Fruit fly (Drosophila melanogaster) whole organism, embryonic: Measurements from ENCODE around the gene CG2182.

Source experiments
- Atf3 ChIP-seq: fragments of 200-800 bp; sonication (Bioruptor generic); optimal IDR thresholded peaks from 3 replicates; lab custom pipeline; 2016; ENCODE audit warnings: missing biosample characterization, missing genetic modification characterization
- CG10462 ChIP-seq: fragments of 200-800 bp; sonication (Bioruptor generic); optimal IDR thresholded peaks from 2 replicates; lab custom pipeline; 2016; ENCODE audit warnings: missing biosample characterization, missing genetic modification characterization
- CG11247 ChIP-seq: fragments of 200-800 bp; sonication (Bioruptor generic); IDR thresholded peaks from 2 replicates; pipeline ENCODE4 v1.3.6; 2022; ENCODE audit warnings: missing biosample characterization, missing genetic modification characterization
- CG14014 ChIP-seq: fragments of 200-800 bp; sonication (Bioruptor generic); IDR thresholded peaks from 2 replicates; pipeline ENCODE4 v1.3.6; 2022; ENCODE audit warnings: missing biosample characterization, missing genetic modification characterization
- CG14710 ChIP-seq: fragments of 200-800 bp; sonication (Bioruptor generic); optimal IDR thresholded peaks from 3 replicates; lab custom pipeline; 2019; ENCODE audit warnings: missing biosample characterization, mild to moderate bottlenecking, missing genetic modification characterization, moderate library complexity
- CG1647 ChIP-seq: fragments of 200-800 bp; sonication (Bioruptor generic); optimal IDR thresholded peaks from 3 replicates; lab custom pipeline; 2016; ENCODE audit warnings: missing biosample characterization, missing genetic modification characterization
- CG16779 ChIP-seq: fragments of 200-800 bp; sonication (Bioruptor generic); IDR thresholded peaks from 2 replicates; pipeline ENCODE4 v1.3.6; 2022; ENCODE audit warnings: missing biosample characterization, missing genetic modification characterization
- CG16815 ChIP-seq: fragments of 200-800 bp; sonication (Bioruptor generic); optimal IDR thresholded peaks from 3 replicates; lab custom pipeline; 2017; ENCODE audit warnings: missing biosample characterization, mild to moderate bottlenecking, missing genetic modification characterization
- CG17829 ChIP-seq: fragments of 200-800 bp; optimal IDR thresholded peaks from 2 replicates; lab custom pipeline; 2019; ENCODE audit warnings: missing biosample characterization, mild to moderate bottlenecking, missing genetic modification characterization, moderate library complexity
- CG2678 ChIP-seq: fragments of 200-800 bp; sonication (Bioruptor generic); optimal IDR thresholded peaks from 3 replicates; lab custom pipeline; 2019; ENCODE audit warnings: missing biosample characterization, mild to moderate bottlenecking, missing genetic modification characterization, moderate library complexity
- CG30431 ChIP-seq: fragments of 200-800 bp; sonication (Bioruptor generic); optimal IDR thresholded peaks from 2 replicates; lab custom pipeline; 2017; ENCODE audit warnings: missing biosample characterization, missing genetic modification characterization
- CG4820 ChIP-seq: fragments of 200-800 bp; sonication (Bioruptor generic); optimal IDR thresholded peaks from 3 replicates; lab custom pipeline; 2016; ENCODE audit warnings: missing biosample characterization, missing genetic modification characterization
- CG6175 ChIP-seq: fragments of 200-800 bp; sonication (Bioruptor generic); IDR thresholded peaks from 3 replicates; pipeline ENCODE4 v1.3.6; 2022; ENCODE audit warnings: missing biosample characterization, missing genetic modification characterization
- CG8478 ChIP-seq: fragments of >200 bp; optimal IDR thresholded peaks from 2 replicates; lab custom pipeline; 2018
- CG9932 ChIP-seq: fragments of 200-800 bp; sonication (Bioruptor generic); IDR thresholded peaks from 2 replicates; pipeline ENCODE4 v1.3.6; 2022; ENCODE audit warnings: missing biosample characterization, missing genetic modification characterization
- CHES-1-like ChIP-seq: fragments of 200-800 bp; sonication (Bioruptor generic); optimal IDR thresholded peaks from 2 replicates; lab custom pipeline; 2016; ENCODE audit warnings: missing biosample characterization, missing genetic modification characterization
- Deaf1 ChIP-seq: fragments of 200-800 bp; optimal IDR thresholded peaks from 3 replicates; lab custom pipeline; 2019; ENCODE audit warnings: missing biosample characterization, mild to moderate bottlenecking, missing genetic modification characterization, moderate library complexity
- Doc2 ChIP-seq: fragments of 200-800 bp; sonication (Bioruptor generic); IDR thresholded peaks from 2 replicates; pipeline ENCODE4 v1.3.6; 2022; ENCODE audit warnings: missing biosample characterization, missing genetic modification characterization
- Hmr ChIP-seq: fragments of 200-800 bp; sonication (Bioruptor generic); optimal IDR thresholded peaks from 3 replicates; lab custom pipeline; 2017; ENCODE audit warnings: mild to moderate bottlenecking, missing biosample characterization, missing genetic modification reagents, missing genetic modification characterization
- Hr39 ChIP-seq: fragments of >200 bp; optimal IDR thresholded peaks from 2 replicates; lab custom pipeline; 2017
- Lpt ChIP-seq: fragments of >200 bp; optimal IDR thresholded peaks from 2 replicates; lab custom pipeline; 2018; ENCODE audit warnings: missing biosample characterization, missing genetic modification characterization
- Max ChIP-seq: fragments of 200-800 bp; sonication (Bioruptor generic); optimal IDR thresholded peaks from 2 replicates; lab custom pipeline; 2016; ENCODE audit warnings: missing biosample characterization, mild to moderate bottlenecking, missing genetic modification characterization
- NFAT ChIP-seq: fragments of 200-800 bp; sonication (Bioruptor generic); IDR thresholded peaks from 2 replicates; pipeline ENCODE4 v1.3.6; 2022; ENCODE audit warnings: missing biosample characterization, missing genetic modification characterization
- NK7.1 ChIP-seq: fragments of 200-800 bp; sonication (Bioruptor generic); optimal IDR thresholded peaks from 3 replicates; lab custom pipeline; 2016; ENCODE audit warnings: missing biosample characterization, missing genetic modification characterization
- Neu2 ChIP-seq: fragments of 200-800 bp; sonication (Bioruptor generic); optimal IDR thresholded peaks from 3 replicates; lab custom pipeline; 2016; ENCODE audit warnings: missing biosample characterization, missing genetic modification characterization, borderline replicate concordance
- Nf-YC ChIP-seq: fragments of 200-800 bp; optimal IDR thresholded peaks from 3 replicates; lab custom pipeline; 2019; ENCODE audit warnings: missing biosample characterization, mild to moderate bottlenecking, missing genetic modification characterization, moderate library complexity
- Sry-δ ChIP-seq: fragments of 200-800 bp; sonication (Bioruptor generic); optimal IDR thresholded peaks from 2 replicates; lab custom pipeline; 2016; ENCODE audit warnings: missing biosample characterization, missing genetic modification characterization
- Xbp1 ChIP-seq: fragments of 200-800 bp; sonication (Bioruptor generic); optimal IDR thresholded peaks from 3 replicates; lab custom pipeline; 2016; ENCODE audit warnings: missing biosample characterization, mild to moderate bottlenecking, missing genetic modification characterization
- YL-1 ChIP-seq: fragments of 200-800 bp; sonication (Bioruptor generic); optimal IDR thresholded peaks from 3 replicates; lab custom pipeline; 2017; ENCODE audit warnings: missing biosample characterization, mild to moderate bottlenecking, missing genetic modification characterization
- ac ChIP-seq: fragments of 200-800 bp; sonication (Bioruptor generic); optimal IDR thresholded peaks from 3 replicates; lab custom pipeline; 2017; ENCODE audit warnings: missing biosample characterization, mild to moderate bottlenecking, missing genetic modification characterization
- ara ChIP-seq: fragments of 200-800 bp; sonication (Bioruptor generic); IDR thresholded peaks from 2 replicates; pipeline ENCODE4 v1.3.6; 2022; ENCODE audit warnings: missing biosample characterization, missing genetic modification characterization
- bsh ChIP-seq, 2 experiments: fragments of 200-800 bp; sonication (Bioruptor generic); optimal IDR thresholded peaks; 2 replicates each; lab custom pipeline; 2017 to 2018; ENCODE audit warnings: mild to moderate bottlenecking in 2 of 2, missing biosample characterization in 2 of 2, missing genetic modification characterization in 2 of 2, moderate library complexity in 1 of 2
- btn ChIP-seq: fragments of 200-800 bp; sonication (Bioruptor generic); optimal IDR thresholded peaks from 2 replicates; lab custom pipeline; 2016; ENCODE audit warnings: missing biosample characterization, missing genetic modification characterization
- cas ChIP-seq: fragments of 200-800 bp; sonication (Bioruptor generic); IDR thresholded peaks from 2 replicates; pipeline ENCODE4 v1.3.6; 2022; ENCODE audit warnings: missing biosample characterization, missing genetic modification characterization
- caup ChIP-seq: fragments of 200-800 bp; sonication (Bioruptor generic); optimal IDR thresholded peaks from 3 replicates; lab custom pipeline; 2017; ENCODE audit warnings: missing biosample characterization, mild to moderate bottlenecking, missing genetic modification characterization, moderate library complexity; ENCODE audit not compliant: severe bottlenecking
- dysf ChIP-seq: fragments of 200-800 bp; sonication (Bioruptor generic); IDR thresholded peaks from 3 replicates; pipeline ENCODE4 v1.3.6; 2022; ENCODE audit warnings: missing biosample characterization, missing genetic modification characterization
- esg ChIP-seq: fragments of 200-800 bp; sonication (Bioruptor generic); conservative IDR thresholded peaks from 2 replicates; pipeline ENCODE4 v1.3.6; 2022; ENCODE audit warnings: missing biosample characterization, missing genetic modification characterization
- fu2 ChIP-seq: fragments of 200-800 bp; sonication (Bioruptor generic); optimal IDR thresholded peaks from 2 replicates; lab custom pipeline; 2016; ENCODE audit warnings: missing biosample characterization, missing genetic modification characterization
- gro ChIP-seq: fragments of 200-800 bp; sonication (Bioruptor generic); optimal IDR thresholded peaks from 2 replicates; lab custom pipeline; 2016; ENCODE audit warnings: missing biosample characterization, missing genetic modification characterization
- hbn ChIP-seq: fragments of 200-800 bp; sonication (Bioruptor generic); IDR thresholded peaks from 2 replicates; pipeline ENCODE4 v1.3.6; 2022; ENCODE audit warnings: missing biosample characterization, missing genetic modification characterization; ENCODE audit not compliant: partially characterized antibody
- her ChIP-seq: fragments of 200-800 bp; sonication (Bioruptor generic); optimal IDR thresholded peaks from 2 replicates; lab custom pipeline; 2016; ENCODE audit warnings: missing biosample characterization, missing genetic modification characterization
- ind ChIP-seq: fragments of 200-800 bp; sonication (Bioruptor generic); optimal IDR thresholded peaks from 3 replicates; lab custom pipeline; 2016; ENCODE audit warnings: missing biosample characterization, missing genetic modification characterization
- lola ChIP-seq, 3 experiments: fragments of >200 bp in 2 of 3; fragments of 200-800 bp in 1 of 3; sonication (Bioruptor generic) in 1 of 3; optimal IDR thresholded peaks; 2 replicates each; lab custom pipeline; 2017 to 2019; ENCODE audit warnings: missing biosample characterization in 3 of 3, missing genetic modification characterization in 3 of 3, mild to moderate bottlenecking in 1 of 3, moderate library complexity in 1 of 3
- luna ChIP-seq: fragments of 200-800 bp; sonication (Bioruptor generic); optimal IDR thresholded peaks from 2 replicates; lab custom pipeline; 2016; ENCODE audit warnings: missing biosample characterization, missing genetic modification characterization
- maf-S ChIP-seq: fragments of 200-800 bp; sonication (Bioruptor generic); optimal IDR thresholded peaks from 2 replicates; lab custom pipeline; 2016; ENCODE audit warnings: missing biosample characterization, missing genetic modification characterization
- p53 ChIP-seq: fragments of 200-800 bp; sonication (Bioruptor generic); optimal IDR thresholded peaks from 2 replicates; lab custom pipeline; 2016; ENCODE audit warnings: missing biosample characterization, missing genetic modification characterization
- ro ChIP-seq: fragments of 200-800 bp; sonication (Bioruptor generic); IDR thresholded peaks from 2 replicates; pipeline ENCODE4 v1.3.6; 2022; ENCODE audit warnings: missing biosample characterization, missing genetic modification characterization
- salm ChIP-seq: fragments of 200-800 bp; sonication (Bioruptor generic); optimal IDR thresholded peaks from 2 replicates; lab custom pipeline; 2018; ENCODE audit warnings: missing biosample characterization, mild to moderate bottlenecking, missing genetic modification characterization
- tio ChIP-seq: fragments of 200-800 bp; sonication (Bioruptor generic); optimal IDR thresholded peaks from 2 replicates; lab custom pipeline; 2017; ENCODE audit warnings: missing biosample characterization, missing genetic modification characterization, inconsistent platforms
- z ChIP-seq: fragments of 200-800 bp; sonication (Bioruptor generic); IDR thresholded peaks from 3 replicates; pipeline ENCODE4 v1.3.6; 2022; ENCODE audit warnings: missing biosample characterization, missing genetic modification characterization
- zfh1 ChIP-seq: fragments of 200-800 bp; sonication (Bioruptor generic); IDR thresholded peaks from 3 replicates; pipeline ENCODE4 v1.3.6; 2022; ENCODE audit warnings: missing biosample characterization, missing genetic modification characterization

Gene CG2182

dm6 chr3R:5624115-5624878 lies 35.4 kb downstream of the CG2182 start, which contains the start of the genes Dph4, Spec2 and RpL13A (continued):
- TF ChIP-seq bsh (GFP tag; optimal IDR thresholded peaks at IDR 0.05; lab: Kevin White, UChicago) (peak; percentile 21 to 78), p53 (GFP tag; lab: Kevin White, UChicago) (peak; percentile 90), fu2 (GFP tag; lab: Kevin White, UChicago) (peak; percentile 88), CG14710 (tag; lab: Kevin White, UChicago) (peak; percentile 95), CG11247 (GFP tag; lab: Robert Waterston, UW) (no peak), cas (GFP tag; lab: Robert Waterston, UW) (no peak), CHES-1-like (GFP tag; lab: Kevin White, UChicago) (peak; percentile 95), Deaf1 (tag; lab: Kevin White, UChicago) (peak; percentile 69), CG14014 (no peak), btn (GFP tag; lab: Kevin White, UChicago) (peak; percentile 93), Hmr (peak; percentile 98), salm (tag; lab: Kevin White, UChicago) (peak; percentile 82), maf-S (GFP tag; lab: Kevin White, UChicago) (peak; percentile 88), dysf (GFP tag; lab: Robert Waterston, UW) (no peak), CG6175 (GFP tag; lab: Robert Waterston, UW) (no peak), CG30431 (GFP tag; lab: Kevin White, UChicago) (peak; percentile 86), Lpt (GFP tag; lab: Kevin White, UChicago) (no peak), YL-1 (GFP tag; lab: Kevin White, UChicago) (peak; percentile 99), CG2678 (peak; percentile 81), esg (GFP tag; lab: Robert Waterston, UW) (no peak), zfh1 (no peak), NFAT (GFP tag; lab: Robert Waterston, UW) (no peak), Atf3 (GFP tag; lab: Kevin White, UChicago) (peak; percentile 84), Hr39 (lab: Kevin White, UChicago) (no peak), CG4820 (GFP tag; lab: Kevin White, UChicago) (peak; percentile 75), hbn (GFP tag; lab: Robert Waterston, UW) (no peak), NK7.1 (peak; percentile 90), CG9932 (GFP tag; lab: Robert Waterston, UW) (no peak), caup (GFP tag; lab: Kevin White, UChicago) (peak; percentile 98), CG16815 (peak; percentile 71), Doc2 (GFP tag; lab: Robert Waterston, UW) (no peak), CG16779 (GFP tag; lab: Robert Waterston, UW) (no peak), tio (GFP tag; lab: Kevin White, UChicago) (no peak), ind (GFP tag; lab: Kevin White, UChicago) (peak; percentile 75), z (GFP tag; lab: Robert Waterston, UW) (no peak), ara (GFP tag; lab: Robert Waterston, UW) (no peak), ro (GFP tag; lab: Robert Waterston, UW) (no peak), lola (GFP tag; optimal IDR thresholded peaks at IDR 0.05; lab: Kevin White, UChicago) (peak in 1 of 3 experiments; percentile 70), CG1647 (GFP tag; lab: Kevin White, UChicago) (peak; percentile 82), CG17829 (tag; lab: Kevin White, UChicago) (peak; percentile 91), Xbp1 (GFP tag; lab: Kevin White, UChicago) (peak; percentile 89), Max (GFP tag; lab: Kevin White, UChicago) (peak; percentile 92), Nf-YC (tag; lab: Kevin White, UChicago) (peak; percentile 83), her (GFP tag; lab: Kevin White, UChicago) (peak; percentile 93), ac (GFP tag; lab: Kevin White, UChicago) (peak; percentile 90), CG8478 (lab: Kevin White, UChicago) (peak; percentile 69), luna (GFP tag; lab: Kevin White, UChicago) (peak; percentile 93), gro (peak; percentile 91), Neu2 (GFP tag; lab: Kevin White, UChicago) (peak; percentile 74), CG10462 (GFP tag; lab: Kevin White, UChicago) (peak; percentile 76), Sry-δ (peak; percentile 99)
